Fruit fly (Drosophila melanogaster) whole organism, embryonic: ENCODE results near the gene MsR1.

Experiments used
- Ada2b ChIP-seq: fragments of 200-800 bp; sonication (Bioruptor generic); IDR thresholded peaks from 2 replicates; pipeline ENCODE4 v1.3.6; 2022; ENCODE audit warnings: missing biosample characterization, missing genetic modification characterization
- Aef1 ChIP-seq: fragments of 200-800 bp; sonication (Bioruptor generic); IDR thresholded peaks from 3 replicates; pipeline ENCODE4 v1.3.6; 2022; ENCODE audit warnings: missing biosample characterization, missing genetic modification characterization
- Atf3 ChIP-seq: fragments of 200-800 bp; sonication (Bioruptor generic); optimal IDR thresholded peaks from 3 replicates; lab custom pipeline; 2016; ENCODE audit warnings: missing biosample characterization, missing genetic modification characterization
- Blimp-1 ChIP-seq: fragments of 200-800 bp; sonication (Bioruptor generic); optimal IDR thresholded peaks from 3 replicates; lab custom pipeline; 2018; ENCODE audit warnings: missing biosample characterization, missing genetic modification characterization, mild to moderate bottlenecking, moderate library complexity, missing genetic modification reagents
- CG11398 ChIP-seq: fragments of 200-800 bp; sonication (Bioruptor generic); optimal IDR thresholded peaks from 2 replicates; lab custom pipeline; 2016; ENCODE audit warnings: missing biosample characterization, missing genetic modification characterization
- CG12391 ChIP-seq: fragments of 200-800 bp; sonication (Bioruptor generic); optimal IDR thresholded peaks from 3 replicates; lab custom pipeline; 2018; ENCODE audit warnings: missing biosample characterization, mild to moderate bottlenecking, missing genetic modification characterization, moderate library complexity
- CG15073 ChIP-seq: fragments of 200-800 bp; sonication (Bioruptor generic); optimal IDR thresholded peaks from 2 replicates; lab custom pipeline; 2016; ENCODE audit warnings: missing biosample characterization, missing genetic modification characterization
- CG15479 ChIP-seq: fragments of 200-800 bp; sonication (Bioruptor generic); optimal IDR thresholded peaks from 3 replicates; lab custom pipeline; 2019; ENCODE audit warnings: missing biosample characterization, mild to moderate bottlenecking, missing genetic modification characterization, moderate library complexity
- CG1602 ChIP-seq: fragments of 200-800 bp; sonication (Bioruptor generic); optimal IDR thresholded peaks from 3 replicates; lab custom pipeline; 2016; ENCODE audit warnings: missing biosample characterization, missing genetic modification characterization
- CG1647 ChIP-seq: fragments of 200-800 bp; sonication (Bioruptor generic); optimal IDR thresholded peaks from 3 replicates; lab custom pipeline; 2016; ENCODE audit warnings: missing biosample characterization, missing genetic modification characterization
- CG18476 ChIP-seq: fragments of 200-800 bp; sonication (Bioruptor generic); optimal IDR thresholded peaks from 2 replicates; lab custom pipeline; 2016; ENCODE audit warnings: missing biosample characterization, mild to moderate bottlenecking, missing genetic modification characterization
- CG4404 ChIP-seq: fragments of 200-800 bp; sonication (Bioruptor generic); IDR thresholded peaks from 2 replicates; pipeline ENCODE4 v1.3.6; 2022; ENCODE audit warnings: missing biosample characterization, missing genetic modification characterization
- CG6654 ChIP-seq: fragments of 200-800 bp; sonication (Bioruptor generic); optimal IDR thresholded peaks from 2 replicates; lab custom pipeline; 2017; ENCODE audit warnings: missing biosample characterization, mild to moderate bottlenecking, missing genetic modification characterization
- CG6765 ChIP-seq: fragments of 200-800 bp; sonication (Bioruptor generic); optimal IDR thresholded peaks from 3 replicates; lab custom pipeline; 2017; ENCODE audit warnings: missing biosample characterization, mild to moderate bottlenecking, missing genetic modification characterization
- CG7372 ChIP-seq: fragments of 200-800 bp; sonication (Bioruptor generic); IDR thresholded peaks from 2 replicates; pipeline ENCODE4 v1.3.6; 2022; ENCODE audit warnings: missing biosample characterization, missing genetic modification characterization
- CG8388 ChIP-seq: fragments of 200-800 bp; sonication (Bioruptor generic); optimal IDR thresholded peaks from 2 replicates; lab custom pipeline; 2019; ENCODE audit warnings: missing biosample characterization, mild to moderate bottlenecking, missing genetic modification characterization, moderate library complexity
- CG8924 ChIP-seq: fragments of 200-800 bp; optimal IDR thresholded peaks from 3 replicates; lab custom pipeline; 2019; ENCODE audit warnings: missing biosample characterization, mild to moderate bottlenecking, missing genetic modification characterization, moderate library complexity
- CG9215 ChIP-seq: fragments of 200-800 bp; sonication (Bioruptor generic); IDR thresholded peaks from 2 replicates; pipeline ENCODE4 v1.3.6; 2022; ENCODE audit warnings: missing biosample characterization, missing genetic modification characterization
- CG9727 ChIP-seq: fragments of 200-800 bp; sonication (Bioruptor generic); optimal IDR thresholded peaks from 3 replicates; lab custom pipeline; 2017; ENCODE audit warnings: missing biosample characterization, mild to moderate bottlenecking, missing genetic modification characterization
- CHES-1-like ChIP-seq: fragments of 200-800 bp; sonication (Bioruptor generic); optimal IDR thresholded peaks from 2 replicates; lab custom pipeline; 2016; ENCODE audit warnings: missing biosample characterization, missing genetic modification characterization
- Fer2 ChIP-seq: fragments of 200-800 bp; sonication (Bioruptor generic); optimal IDR thresholded peaks from 2 replicates; lab custom pipeline; 2018; ENCODE audit warnings: missing biosample characterization, mild to moderate bottlenecking, missing genetic modification characterization, moderate library complexity
- Hand ChIP-seq: fragments of 200-800 bp; sonication (Bioruptor generic); optimal IDR thresholded peaks from 2 replicates; lab custom pipeline; 2017; ENCODE audit warnings: mild to moderate bottlenecking, missing biosample characterization, missing genetic modification reagents, missing genetic modification characterization
- Hr78 ChIP-seq, 2 experiments: fragments of 200-800 bp in 1 of 2; fragments of >200 bp in 1 of 2; sonication (Bioruptor generic) in 1 of 2; optimal IDR thresholded peaks; 2 replicates each; lab custom pipeline; 2017 to 2019; ENCODE audit warnings: missing biosample characterization in 2 of 2, missing genetic modification characterization in 2 of 2, mild to moderate bottlenecking in 1 of 2, moderate library complexity in 1 of 2
- Myb ChIP-seq: fragments of 200-800 bp; sonication (Bioruptor generic); optimal IDR thresholded peaks from 2 replicates; lab custom pipeline; 2016; ENCODE audit warnings: missing biosample characterization, missing genetic modification characterization
- Ssrp ChIP-seq: fragments of 200-800 bp; sonication (Bioruptor generic); optimal IDR thresholded peaks from 2 replicates; lab custom pipeline; 2018; ENCODE audit warnings: missing biosample characterization, mild to moderate bottlenecking, missing genetic modification characterization, moderate library complexity
- YL-1 ChIP-seq: fragments of 200-800 bp; sonication (Bioruptor generic); optimal IDR thresholded peaks from 3 replicates; lab custom pipeline; 2017; ENCODE audit warnings: missing biosample characterization, mild to moderate bottlenecking, missing genetic modification characterization
- ac ChIP-seq: fragments of 200-800 bp; sonication (Bioruptor generic); optimal IDR thresholded peaks from 3 replicates; lab custom pipeline; 2017; ENCODE audit warnings: missing biosample characterization, mild to moderate bottlenecking, missing genetic modification characterization
- ase ChIP-seq: fragments of 200-800 bp; sonication (Bioruptor generic); IDR thresholded peaks from 3 replicates; pipeline ENCODE4 v1.3.6; 2022; ENCODE audit warnings: missing biosample characterization, missing genetic modification characterization
- bigmax ChIP-seq: fragments of 200-800 bp; sonication (Bioruptor generic); optimal IDR thresholded peaks from 2 replicates; lab custom pipeline; 2018; ENCODE audit warnings: missing biosample characterization, mild to moderate bottlenecking, missing genetic modification characterization
- cas ChIP-seq: fragments of 200-800 bp; sonication (Bioruptor generic); IDR thresholded peaks from 2 replicates; pipeline ENCODE4 v1.3.6; 2022; ENCODE audit warnings: missing biosample characterization, missing genetic modification characterization
- chif ChIP-seq, 2 experiments: fragments of 200-800 bp; sonication (Bioruptor generic); optimal IDR thresholded peaks; 3 replicates each; lab custom pipeline; 2016; ENCODE audit warnings: missing biosample characterization in 2 of 2, missing genetic modification characterization in 2 of 2
- corto ChIP-seq: fragments of 200-800 bp; sonication (Bioruptor generic); optimal IDR thresholded peaks from 2 replicates; lab custom pipeline; 2016; ENCODE audit warnings: missing biosample characterization, mild to moderate bottlenecking, missing genetic modification characterization, moderate library complexity
- esg ChIP-seq: fragments of 200-800 bp; sonication (Bioruptor generic); conservative IDR thresholded peaks from 2 replicates; pipeline ENCODE4 v1.3.6; 2022; ENCODE audit warnings: missing biosample characterization, missing genetic modification characterization
- ewg ChIP-seq: fragments of 200-800 bp; sonication (Bioruptor generic); optimal IDR thresholded peaks from 3 replicates; lab custom pipeline; 2017; ENCODE audit warnings: mild to moderate bottlenecking, missing biosample characterization, missing genetic modification reagents, missing genetic modification characterization
- gcm ChIP-seq: fragments of 200-800 bp; sonication (Bioruptor generic); optimal IDR thresholded peaks from 2 replicates; lab custom pipeline; 2019; ENCODE audit warnings: missing biosample characterization, mild to moderate bottlenecking, missing genetic modification characterization, moderate library complexity
- her ChIP-seq: fragments of 200-800 bp; sonication (Bioruptor generic); optimal IDR thresholded peaks from 2 replicates; lab custom pipeline; 2016; ENCODE audit warnings: missing biosample characterization, missing genetic modification characterization
- nerfin-2 ChIP-seq: fragments of 200-800 bp; sonication (Bioruptor generic); IDR thresholded peaks from 2 replicates; pipeline ENCODE4 v1.3.6; 2022; ENCODE audit warnings: missing biosample characterization, missing genetic modification characterization; ENCODE audit not compliant: partially characterized antibody
- pan ChIP-seq, 4 experiments: fragments of >200 bp in 3 of 4; fragments of 200-800 bp in 1 of 4; sonication (Bioruptor generic) in 1 of 4; optimal IDR thresholded peaks in 3 of 4; IDR thresholded peaks in 1 of 4; 2 replicates each; pipeline versions ENCODE4 v1.3.6 to Lab custom; 2017 to 2022; ENCODE audit warnings: missing biosample characterization in 2 of 4, missing genetic modification characterization in 2 of 4, mixed read lengths in 1 of 4
- pb ChIP-seq: fragments of 200-800 bp; sonication (Bioruptor generic); optimal IDR thresholded peaks from 3 replicates; lab custom pipeline; 2016; ENCODE audit warnings: missing biosample characterization, missing genetic modification characterization
- psq ChIP-seq: fragments of 200-800 bp; sonication (Bioruptor generic); optimal IDR thresholded peaks from 2 replicates; lab custom pipeline; 2017; ENCODE audit warnings: missing biosample characterization, missing genetic modification characterization
- row ChIP-seq: fragments of 200-800 bp; sonication (Bioruptor generic); IDR thresholded peaks from 3 replicates; pipeline ENCODE4 v1.3.6; 2022; ENCODE audit warnings: missing biosample characterization, missing genetic modification characterization
- sc ChIP-seq, 3 experiments: fragments of >200 bp in 2 of 3; fragments of 200-800 bp in 1 of 3; sonication (Bioruptor generic) in 1 of 3; optimal IDR thresholded peaks; 2 replicates in 2 of 3; 3 replicates in 1 of 3; lab custom pipeline; 2017; ENCODE audit warnings: mild to moderate bottlenecking in 1 of 3, missing biosample characterization in 1 of 3, missing genetic modification characterization in 1 of 3, missing genetic modification reagents in 1 of 3
- sima ChIP-seq: fragments of 200-800 bp; sonication (Bioruptor generic); optimal IDR thresholded peaks from 2 replicates; lab custom pipeline; 2016; ENCODE audit warnings: missing biosample characterization, missing genetic modification characterization
- sr ChIP-seq: fragments of 200-800 bp; sonication (Bioruptor generic); IDR thresholded peaks from 3 replicates; pipeline ENCODE4 v1.3.6; 2022; ENCODE audit warnings: missing biosample characterization, missing genetic modification characterization
- stc ChIP-seq: fragments of 200-800 bp; sonication (Bioruptor generic); IDR thresholded peaks from 2 replicates; pipeline ENCODE4 v1.3.6; 2022; ENCODE audit warnings: missing biosample characterization, missing genetic modification characterization
- tap ChIP-seq: fragments of 200-800 bp; optimal IDR thresholded peaks from 3 replicates; lab custom pipeline; 2019; ENCODE audit warnings: missing biosample characterization, mild to moderate bottlenecking, missing genetic modification characterization, moderate library complexity
- tna ChIP-seq: fragments of 200-800 bp; sonication (Bioruptor generic); IDR thresholded peaks from 2 replicates; pipeline ENCODE4 v1.3.6; 2022; ENCODE audit warnings: missing biosample characterization, missing genetic modification characterization; ENCODE audit not compliant: partially characterized antibody
- trh ChIP-seq: fragments of 200-800 bp; sonication (Bioruptor generic); optimal IDR thresholded peaks from 2 replicates; lab custom pipeline; 2016; ENCODE audit warnings: missing biosample characterization, missing genetic modification characterization
- unc-4 ChIP-seq: fragments of 200-800 bp; sonication (Bioruptor generic); IDR thresholded peaks from 2 replicates; pipeline ENCODE4 v1.3.6; 2022; ENCODE audit warnings: missing biosample characterization, missing genetic modification characterization; ENCODE audit not compliant: partially characterized antibody

The MsR1 gene

DNA sequence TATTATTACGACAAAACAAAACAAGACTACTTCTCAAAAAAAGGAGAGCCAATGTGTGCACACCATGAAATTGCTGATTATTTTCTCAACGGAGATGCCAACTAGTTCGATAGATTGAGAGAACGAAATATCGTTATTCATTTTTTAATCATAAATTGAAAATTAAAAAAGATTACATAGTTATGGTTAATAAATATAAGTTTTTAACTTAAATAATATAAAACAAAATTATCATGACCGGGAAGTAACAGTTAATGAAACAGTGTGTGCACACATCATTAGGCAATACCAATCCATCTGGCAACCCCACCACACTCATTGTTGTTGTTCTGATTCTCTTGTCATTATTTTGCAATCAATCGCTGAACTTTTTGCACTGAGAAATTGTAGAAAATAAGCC is 49.4 kb downstream of the MsR1 start, which contains the start of the genes CG1317 and CG8993 (continued):
- TF ChIP-seq stc (GFP tag; lab: Robert Waterston, UW) (no peak), Aef1 (GFP tag; lab: Robert Waterston, UW) (peak; percentile 84), CG11398 (GFP tag; lab: Kevin White, UChicago) (no peak), ase (GFP tag; lab: Robert Waterston, UW) (peak; percentile 30; the same call in 1 of the 3 replicates), Ssrp (tag; lab: Kevin White, UChicago) (peak; percentile 48), sc (optimal IDR thresholded peaks at IDR 0.05; lab: Kevin White, UChicago) (no peak), sc (GFP tag; optimal IDR thresholded peaks at IDR 0.05; lab: Kevin White, UChicago) (no peak), Atf3 (GFP tag; lab: Kevin White, UChicago) (no peak), Myb (GFP tag; lab: Kevin White, UChicago) (no peak), pan (optimal IDR thresholded peaks at IDR 0.05; lab: Kevin White, UChicago) (no peak), pan (GFP tag; optimal IDR thresholded peaks at IDR 0.05 in 1 of 2, IDR thresholded peaks at IDR 0.05 in 1 of 2) (no peak), CG9727 (GFP tag; lab: Kevin White, UChicago) (peak; percentile 61), tna (no peak), ewg (GFP tag; lab: Kevin White, UChicago) (no peak), CG15479 (no peak), chif (GFP tag; optimal IDR thresholded peaks at IDR 0.05; lab: Kevin White, UChicago) (no peak), esg (GFP tag; lab: Robert Waterston, UW) (peak; percentile 62), CG6654 (GFP tag; lab: Kevin White, UChicago) (no peak), CG9215 (GFP tag; lab: Robert Waterston, UW) (peak; percentile 51; the same call in 1 of the 2 replicates), pb (GFP tag; lab: Kevin White, UChicago) (no peak), bigmax (GFP tag; lab: Kevin White, UChicago) (no peak), tap (tag; lab: Kevin White, UChicago) (peak; percentile 20), trh (GFP tag; lab: Kevin White, UChicago) (no peak), her (GFP tag; lab: Kevin White, UChicago) (no peak), CG8388 (peak; percentile 40), ac (GFP tag; lab: Kevin White, UChicago) (no peak), gcm (GFP tag; lab: Kevin White, UChicago) (no peak), YL-1 (GFP tag; lab: Kevin White, UChicago) (peak; percentile 89), CG1602 (GFP tag; lab: Kevin White, UChicago) (peak; percentile 25), cas (GFP tag; lab: Robert Waterston, UW) (no peak), psq (GFP tag; lab: Kevin White, UChicago) (no peak), CHES-1-like (no peak), nerfin-2 (GFP tag; lab: Robert Waterston, UW) (peak; percentile 41; the same call in 1 of the 2 replicates), CG7372 (GFP tag; lab: Robert Waterston, UW) (no peak), corto (GFP tag; lab: Kevin White, UChicago) (peak; percentile 4), sima (GFP tag; lab: Kevin White, UChicago) (no peak), CG8924 (tag; lab: Kevin White, UChicago) (peak; percentile 54), Blimp-1 (GFP tag; lab: Kevin White, UChicago) (peak; percentile 54), Hand (GFP tag; lab: Kevin White, UChicago) (no peak), CG1647 (GFP tag; lab: Kevin White, UChicago) (no peak), unc-4 (GFP tag; lab: Robert Waterston, UW) (peak; percentile 77), Hr78 (GFP tag; optimal IDR thresholded peaks at IDR 0.05; lab: Kevin White, UChicago) (no peak), Ada2b (GFP tag; lab: Robert Waterston, UW) (peak; percentile 34; the same call in 1 of the 2 replicates), CG4404 (peak; percentile 43; the same call in 1 of the 2 replicates), CG6765 (GFP tag; lab: Kevin White, UChicago) (no peak), CG15073 (GFP tag; lab: Kevin White, UChicago) (no peak), Fer2 (tag; lab: Kevin White, UChicago) (no peak), CG18476 (GFP tag; lab: Kevin White, UChicago) (no peak), sr (GFP tag; lab: Robert Waterston, UW) (no peak), row (GFP tag; lab: Robert Waterston, UW) (peak; percentile 94), CG12391 (tag; lab: Kevin White, UChicago) (peak; percentile 83)
